Worm (Caenorhabditis elegans): ENCODE data around the gene srx-130.

Gene srx-130

ce11 chrV:13818824-13819408 is 24.3 kb upstream of the srx-130 start, which contains the start of gene sel-10 (continued):
- TF ChIP-seq nhr-237 (tag; optimal IDR thresholded peaks at IDR 0.05) (no peak), aly-2 (tag; optimal IDR thresholded peaks at IDR 0.05) (no peak), mdl-1 (tag; optimal IDR thresholded peaks at IDR 0.05) (no peak), lin-39 (tag; optimal IDR thresholded peaks at IDR 0.05) (no peak), C34F6.9 (tag; optimal IDR thresholded peaks at IDR 0.05) (peak; percentile 89), nhr-12 (tag; optimal IDR thresholded peaks at IDR 0.05) (no peak), lin-13 (GFP tag; optimal IDR thresholded peaks at IDR 0.05) (peak; percentile 49), F13H6.1 (tag; optimal IDR thresholded peaks at IDR 0.05) (no peak), ZK546.5 (tag; optimal IDR thresholded peaks at IDR 0.05) (no peak), R02D3.7 (tag; optimal IDR thresholded peaks at IDR 0.05) (no peak), nhr-25 (tag; optimal IDR thresholded peaks at IDR 0.05) (no peak), sma-9 (GFP tag; optimal IDR thresholded peaks at IDR 0.05) (peak; percentile 79), sma-9 (tag; optimal IDR thresholded peaks at IDR 0.05) (no peak), blmp-1 (tag; optimal IDR thresholded peaks at IDR 0.05; ENCODE audit: insufficient read depth) (no peak), Y55F3AM.14 (GFP tag; optimal IDR thresholded peaks at IDR 0.05) (no peak), nhr-11 (tag; optimal IDR thresholded peaks at IDR 0.05) (no peak), nhr-23 (tag; optimal IDR thresholded peaks at IDR 0.05) (no peak), skn-1 (tag; optimal IDR thresholded peaks at IDR 0.05) (no peak), nhr-10 (tag; optimal IDR thresholded peaks at IDR 0.05) (no peak), elt-3 (tag; optimal IDR thresholded peaks at IDR 0.05) (no peak), ztf-11 (tag; optimal IDR thresholded peaks at IDR 0.05) (no peak), gmeb-1 (tag; optimal IDR thresholded peaks at IDR 0.05) (peak; percentile 81), unc-39 (tag; optimal IDR thresholded peaks at IDR 0.05) (no peak)

DNA sequence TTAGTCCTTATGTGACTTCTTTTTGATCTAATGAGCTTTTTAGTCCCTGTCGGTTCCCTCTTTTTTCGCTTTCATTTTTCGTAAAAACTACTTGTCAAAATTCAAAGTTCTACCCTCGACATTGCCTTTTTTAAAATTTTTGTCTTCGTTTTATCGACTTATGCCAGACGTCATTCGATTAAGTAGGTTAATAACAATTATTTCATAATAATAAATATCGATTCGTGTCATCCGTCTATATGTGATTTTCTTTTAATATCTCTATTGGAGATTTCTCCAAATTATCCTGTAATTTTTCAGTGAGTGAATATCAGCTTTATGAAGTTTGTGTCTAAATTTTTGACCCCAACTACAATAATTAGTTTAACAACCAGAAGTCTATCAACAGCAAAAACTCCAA is 20.5 kb upstream of the srx-130 start, which contains the start of gene hpo-31:
TSS of gene hpo-31 (plus strand) at position 301 of the 400 bp plus-strand sequence.
- no peak for TF ChIP-seq zag-1 (tag; optimal IDR thresholded peaks at IDR 0.05)
- TF ChIP-seq nhr-10 (tag; optimal IDR thresholded peaks at IDR 0.05) = no peak
- TF ChIP-seq Y55F3AM.14 (GFP tag; optimal IDR thresholded peaks at IDR 0.05) = no peak
- TF ChIP-seq lin-13 (GFP tag; optimal IDR thresholded peaks at IDR 0.05) = no peak
- no peak for TF ChIP-seq gmeb-1 (tag; optimal IDR thresholded peaks at IDR 0.05)
- TF ChIP-seq peb-1 (tag; optimal IDR thresholded peaks at IDR 0.05) = no peak
- no peak for TF ChIP-seq sem-4 (tag; optimal IDR thresholded peaks at IDR 0.05)
- TF ChIP-seq crh-2 (tag; optimal IDR thresholded peaks at IDR 0.05) = no peak
- TF ChIP-seq nhr-11 (tag; optimal IDR thresholded peaks at IDR 0.05) = no peak
- no peak for TF ChIP-seq aly-2 (tag; optimal IDR thresholded peaks at IDR 0.05)
- TF ChIP-seq F13H6.1 (tag; optimal IDR thresholded peaks at IDR 0.05) = no peak
- TF ChIP-seq ceh-16 (tag; optimal IDR thresholded peaks at IDR 0.05) = no peak
- TF ChIP-seq ama-1 (optimal IDR thresholded peaks at IDR 0.05) = no peak
- TF ChIP-seq C34F6.9 (tag; optimal IDR thresholded peaks at IDR 0.05) = no peak
- TF ChIP-seq ztf-4 (tag; optimal IDR thresholded peaks at IDR 0.05) = no peak
- no peak for TF ChIP-seq ceh-82 (tag; optimal IDR thresholded peaks at IDR 0.05)

- TF ChIP-seq ceh-16 (tag; optimal IDR thresholded peaks at IDR 0.05) = no peak
- TF ChIP-seq nhr-77 (tag; optimal IDR thresholded peaks at IDR 0.05) = no peak
- no peak for TF ChIP-seq lin-13 (GFP tag; optimal IDR thresholded peaks at IDR 0.05)
- no peak for TF ChIP-seq gmeb-1 (tag; optimal IDR thresholded peaks at IDR 0.05)
- TF ChIP-seq ZK546.5 (tag; optimal IDR thresholded peaks at IDR 0.05) = no peak
- TF ChIP-seq aly-2 (tag; optimal IDR thresholded peaks at IDR 0.05) = no peak
- TF ChIP-seq fos-1 (tag; optimal IDR thresholded peaks at IDR 0.05) = no peak
- no peak for TF ChIP-seq mdl-1 (tag; optimal IDR thresholded peaks at IDR 0.05)
- no peak for TF ChIP-seq nhr-11 (tag; optimal IDR thresholded peaks at IDR 0.05)
- TF ChIP-seq Y55F3AM.14 (GFP tag; optimal IDR thresholded peaks at IDR 0.05) = no peak
- TF ChIP-seq peb-1 (tag; optimal IDR thresholded peaks at IDR 0.05) = no peak
- no peak for TF ChIP-seq unc-62 (GFP tag; optimal IDR thresholded peaks at IDR 0.05)
- no peak for TF ChIP-seq ztf-4 (tag; optimal IDR thresholded peaks at IDR 0.05)
Observed at ce11 chrV:13827920-13828319, 15.3 kb upstream of the srx-130 start, which contains the start of gene nrf-5. Gene nrf-5, plus strand, starts transcription at chrV:13828267.

DNA sequence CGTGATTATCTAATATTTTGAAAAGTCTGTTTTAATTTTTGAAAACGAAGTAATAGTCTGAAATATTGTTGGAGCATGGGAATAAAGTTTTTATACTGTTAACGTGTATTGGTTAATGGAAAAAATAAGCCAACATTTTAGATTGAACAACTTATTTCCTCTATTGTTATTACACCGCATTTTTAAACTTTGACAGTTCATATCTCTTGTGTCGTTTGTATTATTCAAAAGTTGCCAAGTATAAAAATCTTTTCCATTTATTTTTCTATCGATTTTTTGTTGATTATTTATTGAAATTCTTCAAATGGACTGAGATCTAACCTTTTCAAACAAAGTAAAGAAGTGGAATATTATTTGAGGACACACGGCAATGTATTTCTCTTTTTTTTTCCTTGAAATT is 12.4 kb upstream of the srx-130 start, which contains the start of gene str-165:
TSS of gene str-165 (plus strand) at position 301 of the 400 bp plus-strand sequence.
- TF ChIP-seq mab-5 (tag; optimal IDR thresholded peaks at IDR 0.05) = no peak
- no peak for TF ChIP-seq gmeb-1 (tag; optimal IDR thresholded peaks at IDR 0.05)
- TF ChIP-seq C34F6.9 (tag; optimal IDR thresholded peaks at IDR 0.05) = no peak
- no peak for TF ChIP-seq nhr-129 (tag; optimal IDR thresholded peaks at IDR 0.05)
- no peak for TF ChIP-seq snpc-4 (tag; optimal IDR thresholded peaks at IDR 0.05)
- no peak for TF ChIP-seq lin-13 (GFP tag; optimal IDR thresholded peaks at IDR 0.05)
- TF ChIP-seq peb-1 (tag; optimal IDR thresholded peaks at IDR 0.05) = no peak
- TF ChIP-seq aly-2 (tag; optimal IDR thresholded peaks at IDR 0.05) = no peak
- no peak for TF ChIP-seq mbf-1 (tag; optimal IDR thresholded peaks at IDR 0.05)
- TF ChIP-seq egl-27 (tag; optimal IDR thresholded peaks at IDR 0.05) = no peak
- TF ChIP-seq ZK546.5 (tag; optimal IDR thresholded peaks at IDR 0.05) = no peak
- no peak for TF ChIP-seq nhr-25 (tag; optimal IDR thresholded peaks at IDR 0.05)
- no peak for TF ChIP-seq sma-9 (GFP tag; optimal IDR thresholded peaks at IDR 0.05)
- no peak for TF ChIP-seq sma-9 (tag; optimal IDR thresholded peaks at IDR 0.05)
- no peak for TF ChIP-seq nhr-237 (tag; optimal IDR thresholded peaks at IDR 0.05)
- TF ChIP-seq lin-11 (tag; optimal IDR thresholded peaks at IDR 0.05) = no peak
- TF ChIP-seq fos-1 (tag; optimal IDR thresholded peaks at IDR 0.05) = no peak
- TF ChIP-seq dmd-4 (tag; optimal IDR thresholded peaks at IDR 0.05) = no peak
- TF ChIP-seq unc-55 (GFP tag; optimal IDR thresholded peaks at IDR 0.05) = no peak
- no peak for TF ChIP-seq nhr-6 (tag; optimal IDR thresholded peaks at IDR 0.05)

All from whole organism, L2 larva.